Worm (Caenorhabditis elegans) whole organism, late embryonic: Measurements from ENCODE around the gene pkn-1.

ENCODE experiments used
- F13H6.1 ChIP-seq: sonication (generic microtip); optimal IDR thresholded peaks from 2 replicates; lab custom pipeline; 2016; ENCODE audit warnings: missing genetic modification characterization, missing compliant biosample characterization
- K02D7.2 ChIP-seq: sonication (generic microtip); optimal IDR thresholded peaks from 2 replicates; lab custom pipeline; 2017; ENCODE audit warnings: mild to moderate bottlenecking, missing genetic modification characterization, missing compliant biosample characterization
- T23F11.4 ChIP-seq: fragments of 200-800 bp; sonication (Bioruptor generic); optimal IDR thresholded peaks from 2 replicates; lab custom pipeline; 2018; ENCODE audit warnings: mild to moderate bottlenecking, missing genetic modification characterization, missing compliant biosample characterization
- Y22D7AL.16 ChIP-seq: sonication (generic microtip); optimal IDR thresholded peaks from 2 replicates; lab custom pipeline; 2016; ENCODE audit warnings: missing genetic modification characterization, missing compliant biosample characterization
- ahr-1 ChIP-seq: sonication (generic microtip); optimal IDR thresholded peaks from 2 replicates; lab custom pipeline; 2016; ENCODE audit warnings: missing genetic modification characterization, missing compliant biosample characterization
- ama-1 ChIP-seq: fragments of 150-350 bp; optimal IDR thresholded peaks from 2 replicates; lab custom pipeline; 2014
- ceh-14 ChIP-seq: sonication (generic microtip); optimal IDR thresholded peaks from 2 replicates; lab custom pipeline; 2016; ENCODE audit warnings: missing genotype, missing genetic modification characterization, missing compliant biosample characterization
- ceh-19 ChIP-seq: fragments of 200-800 bp; sonication (Bioruptor generic); optimal IDR thresholded peaks from 2 replicates; lab custom pipeline; 2018; ENCODE audit warnings: mild to moderate bottlenecking, missing genetic modification characterization, missing compliant biosample characterization
- ceh-24 ChIP-seq: sonication (generic microtip); optimal IDR thresholded peaks from 2 replicates; lab custom pipeline; 2016; ENCODE audit warnings: mild to moderate bottlenecking, missing genetic modification characterization, missing compliant biosample characterization
- ceh-30 ChIP-seq: fragments of 150-350 bp; optimal IDR thresholded peaks from 2 replicates; lab custom pipeline; 2014; ENCODE audit warnings: missing biosample characterization, missing genetic modification characterization
- ceh-31 ChIP-seq: sonication (generic microtip); optimal IDR thresholded peaks from 2 replicates; lab custom pipeline; 2016; ENCODE audit warnings: missing genetic modification characterization, missing compliant biosample characterization
- ceh-34 ChIP-seq: sonication (generic microtip); optimal IDR thresholded peaks from 2 replicates; lab custom pipeline; 2016; ENCODE audit warnings: mild to moderate bottlenecking, missing genetic modification characterization, missing compliant biosample characterization
- ceh-9 ChIP-seq: sonication (generic microtip); optimal IDR thresholded peaks from 2 replicates; lab custom pipeline; 2016; ENCODE audit warnings: mild to moderate bottlenecking, missing genetic modification characterization, inconsistent platforms, missing compliant biosample characterization
- che-1 ChIP-seq: sonication (generic microtip); optimal IDR thresholded peaks from 2 replicates; lab custom pipeline; 2016; ENCODE audit warnings: mild to moderate bottlenecking, missing genetic modification characterization, missing compliant biosample characterization
- dve-1 ChIP-seq: sonication (generic microtip); optimal IDR thresholded peaks from 2 replicates; lab custom pipeline; 2017; ENCODE audit warnings: antibody characterized with exemption, mild to moderate bottlenecking, missing genetic modification characterization, missing compliant biosample characterization
- elt-2 ChIP-seq: sonication (generic microtip); optimal IDR thresholded peaks from 2 replicates; lab custom pipeline; 2016; ENCODE audit warnings: missing genetic modification reagents, missing genetic modification characterization, missing compliant biosample characterization
- elt-4 ChIP-seq: sonication (generic microtip); optimal IDR thresholded peaks from 2 replicates; lab custom pipeline; 2016; ENCODE audit warnings: missing genetic modification characterization, missing compliant biosample characterization
- ets-4 ChIP-seq: sonication (generic microtip); optimal IDR thresholded peaks from 2 replicates; lab custom pipeline; 2016; ENCODE audit warnings: missing genetic modification characterization, missing compliant biosample characterization
- eyg-1 ChIP-seq: sonication (generic microtip); optimal IDR thresholded peaks from 2 replicates; lab custom pipeline; 2016; ENCODE audit warnings: missing genotype, missing genetic modification characterization, missing compliant biosample characterization
- fax-1 ChIP-seq: sonication (generic microtip); optimal IDR thresholded peaks from 2 replicates; lab custom pipeline; 2016; ENCODE audit warnings: missing genotype, missing genetic modification characterization, missing compliant biosample characterization
- fkh-10 ChIP-seq: fragments of 150-350 bp; optimal IDR thresholded peaks from 2 replicates; lab custom pipeline; 2014; ENCODE audit warnings: missing biosample characterization, missing genetic modification reagents, missing genetic modification characterization
- fkh-6 ChIP-seq: sonication (generic microtip); optimal IDR thresholded peaks from 2 replicates; lab custom pipeline; 2016; ENCODE audit warnings: missing genetic modification characterization, missing compliant biosample characterization
- gmeb-2 ChIP-seq: sonication (generic microtip); optimal IDR thresholded peaks from 2 replicates; lab custom pipeline; 2016; ENCODE audit warnings: missing genetic modification characterization, inconsistent platforms, missing compliant biosample characterization
- hlh-13 ChIP-seq: fragments of 200-800 bp; sonication (Bioruptor generic); optimal IDR thresholded peaks from 2 replicates; lab custom pipeline; 2018; ENCODE audit warnings: mild to moderate bottlenecking, missing genetic modification characterization, missing compliant biosample characterization
- hlh-15 ChIP-seq: sonication (generic microtip); optimal IDR thresholded peaks from 2 replicates; lab custom pipeline; 2016; ENCODE audit warnings: missing genetic modification characterization, missing compliant biosample characterization
- hlh-6 ChIP-seq: sonication (generic microtip); optimal IDR thresholded peaks from 2 replicates; lab custom pipeline; 2016; ENCODE audit warnings: missing genotype, missing genetic modification characterization, missing compliant biosample characterization
- lim-6 ChIP-seq: sonication (generic microtip); optimal IDR thresholded peaks from 2 replicates; lab custom pipeline; 2016; ENCODE audit warnings: missing genetic modification characterization, missing compliant biosample characterization
- lin-11 ChIP-seq: fragments of 200-800 bp; sonication (Bioruptor generic); optimal IDR thresholded peaks from 2 replicates; lab custom pipeline; 2018; ENCODE audit warnings: mild to moderate bottlenecking, missing genetic modification characterization, missing compliant biosample characterization
- madf-2 ChIP-seq: sonication (generic microtip); optimal IDR thresholded peaks from 2 replicates; lab custom pipeline; 2017; ENCODE audit warnings: missing genetic modification characterization, missing compliant biosample characterization
- mec-3 ChIP-seq: sonication (generic microtip); optimal IDR thresholded peaks from 2 replicates; lab custom pipeline; 2016; ENCODE audit warnings: borderline replicate concordance, missing genetic modification characterization, missing compliant biosample characterization
- nfya-1 ChIP-seq: sonication (generic microtip); optimal IDR thresholded peaks from 2 replicates; lab custom pipeline; 2017; ENCODE audit warnings: missing genetic modification characterization, mild to moderate bottlenecking, missing compliant biosample characterization, antibody characterized with exemption, moderate library complexity
- nhr-11 ChIP-seq: fragments of 150-350 bp; optimal IDR thresholded peaks from 2 replicates; lab custom pipeline; 2014; ENCODE audit warnings: missing biosample characterization, missing genetic modification characterization
- npax-4 ChIP-seq: sonication (generic microtip); optimal IDR thresholded peaks from 2 replicates; lab custom pipeline; 2016; ENCODE audit warnings: missing genetic modification characterization, missing compliant biosample characterization
- odd-2 ChIP-seq: sonication (generic microtip); optimal IDR thresholded peaks from 2 replicates; lab custom pipeline; 2017; ENCODE audit warnings: antibody characterized with exemption, mild to moderate bottlenecking, missing genetic modification characterization, missing compliant biosample characterization
- pag-3 ChIP-seq: sonication (generic microtip); optimal IDR thresholded peaks from 2 replicates; lab custom pipeline; 2016; ENCODE audit warnings: missing compliant biosample characterization, missing genetic modification characterization, borderline replicate concordance
- pax-1 ChIP-seq: fragments of 150-350 bp; optimal IDR thresholded peaks from 2 replicates; lab custom pipeline; 2014; ENCODE audit warnings: missing biosample characterization, missing genetic modification characterization
- pha-4 ChIP-seq: fragments of 150-350 bp; optimal IDR thresholded peaks from 2 replicates; lab custom pipeline; 2018; ENCODE audit warnings: missing biosample characterization, missing genetic modification reagents, missing genetic modification characterization
- pqm-1 ChIP-seq: sonication (generic microtip); optimal IDR thresholded peaks from 2 replicates; lab custom pipeline; 2016; ENCODE audit warnings: missing genetic modification characterization, missing compliant biosample characterization
- pros-1 ChIP-seq: fragments of 150-350 bp; optimal IDR thresholded peaks from 2 replicates; lab custom pipeline; 2014; ENCODE audit warnings: missing biosample characterization, missing genetic modification reagents, missing genetic modification characterization
- ref-2 ChIP-seq: sonication (generic microtip); optimal IDR thresholded peaks from 2 replicates; lab custom pipeline; 2016; ENCODE audit warnings: missing genetic modification characterization, missing compliant biosample characterization
- rnt-1 ChIP-seq: sonication (generic microtip); optimal IDR thresholded peaks from 2 replicates; lab custom pipeline; 2016; ENCODE audit warnings: missing genetic modification characterization, missing compliant biosample characterization
- sdc-2 ChIP-seq: sonication (generic microtip); optimal IDR thresholded peaks from 2 replicates; lab custom pipeline; 2016; ENCODE audit warnings: missing genotype, missing genetic modification characterization, missing compliant biosample characterization
- sox-2 ChIP-seq: fragments of 200-800 bp; sonication (Bioruptor generic); IDR thresholded peaks from 2 replicates; pipeline ENCODE4 v1.3.6; 2022; ENCODE audit warnings: missing genetic modification reagents, missing genetic modification characterization, missing compliant biosample characterization
- sox-4 ChIP-seq: sonication (generic microtip); optimal IDR thresholded peaks from 2 replicates; lab custom pipeline; 2017; ENCODE audit warnings: mild to moderate bottlenecking, missing genetic modification characterization, inconsistent platforms, missing compliant biosample characterization
- syd-9 ChIP-seq: sonication (generic microtip); optimal IDR thresholded peaks from 2 replicates; lab custom pipeline; 2016; ENCODE audit warnings: mild to moderate bottlenecking, missing genetic modification characterization, moderate library complexity, missing compliant biosample characterization
- tbx-2 ChIP-seq: sonication (generic microtip); optimal IDR thresholded peaks from 2 replicates; lab custom pipeline; 2016; ENCODE audit warnings: missing genetic modification characterization, missing compliant biosample characterization
- tbx-7 ChIP-seq: sonication (generic microtip); optimal IDR thresholded peaks from 2 replicates; lab custom pipeline; 2016; ENCODE audit warnings: missing genotype, missing genetic modification characterization, missing compliant biosample characterization
- unc-3 ChIP-seq, 2 experiments: fragments of 200-800 bp in 1 of 2; sonication (Bioruptor generic) in 1 of 2; sonication (generic microtip) in 1 of 2; conservative IDR thresholded peaks in 1 of 2; optimal IDR thresholded peaks in 1 of 2; 2 replicates each; pipeline versions ENCODE4 v1.3.6 to Lab custom; 2016 to 2022; ENCODE audit warnings: missing compliant biosample characterization in 2 of 2, missing genetic modification characterization in 2 of 2, missing genetic modification reagents in 1 of 2
- ztf-16 ChIP-seq: sonication (generic microtip); optimal IDR thresholded peaks from 2 replicates; lab custom pipeline; 2017; ENCODE audit warnings: missing genetic modification characterization, missing compliant biosample characterization

Gene pkn-1

ce11 chrX:10394238-10394637 is 2.8 kb upstream of the pkn-1 start (continued):
- no peak for TF ChIP-seq tbx-7 (tag; lab: Kevin White, UChicago)
- no peak for TF ChIP-seq hlh-15
- no peak for TF ChIP-seq ceh-19 (GFP tag; lab: Kevin White, UChicago)
- no peak for TF ChIP-seq fax-1 (tag; lab: Kevin White, UChicago)
- TF ChIP-seq ceh-34 (tag; lab: Kevin White, UChicago), result peak; percentile 36
- TF ChIP-seq nhr-11 (tag; lab: Kevin White, UChicago), result no peak
- no peak for TF ChIP-seq ceh-24 (tag; lab: Kevin White, UChicago)
- no peak for TF ChIP-seq syd-9 (tag; lab: Kevin White, UChicago)
- TF ChIP-seq nfya-1, result no peak
- TF ChIP-seq npax-4 (tag; lab: Kevin White, UChicago), result no peak
- TF ChIP-seq K02D7.2 (tag; lab: Kevin White, UChicago), result no peak
- TF ChIP-seq hlh-6 (tag; lab: Kevin White, UChicago), result no peak

- TF ChIP-seq elt-2, result peak; percentile 61
- TF ChIP-seq odd-2, result no peak
These were observed 1.9 kb upstream of the pkn-1 start for ce11 chrX:10395177-10395576.

ce11 chrX:10395668-10396067 is 1.4 kb upstream of the pkn-1 start:
- TF ChIP-seq ceh-31, result peak; percentile 55
- no peak for TF ChIP-seq sox-4
- TF ChIP-seq pag-3 (tag; lab: Kevin White, UChicago), result no peak
- no peak for TF ChIP-seq lin-11
- TF ChIP-seq fkh-10, result no peak
- no peak for TF ChIP-seq elt-4 (tag; lab: Kevin White, UChicago)
- peak; percentile 12 for TF ChIP-seq ets-4 (tag; lab: Kevin White, UChicago)
- no peak for TF ChIP-seq pax-1 (tag; lab: Kevin White, UChicago)
- TF ChIP-seq fax-1 (tag; lab: Kevin White, UChicago), result no peak
- no peak for TF ChIP-seq ztf-16
- no peak for TF ChIP-seq madf-2 (tag; lab: Kevin White, UChicago)
- no peak for TF ChIP-seq fkh-6 (tag; lab: Kevin White, UChicago)
- TF ChIP-seq ama-1, result no peak
- TF ChIP-seq eyg-1 (tag; lab: Kevin White, UChicago), result no peak
- TF ChIP-seq unc-3 (GFP tag; conservative IDR thresholded peaks at IDR 0.05; lab: Robert Waterston, UW), result no peak
- TF ChIP-seq unc-3 (tag; optimal IDR thresholded peaks at IDR 0.05; lab: Kevin White, UChicago), result no peak
- TF ChIP-seq Y22D7AL.16 (tag; lab: Kevin White, UChicago), result no peak
- TF ChIP-seq tbx-2, result peak; percentile 61
- TF ChIP-seq gmeb-2 (tag; lab: Kevin White, UChicago), result no peak
- TF ChIP-seq elt-2, result no peak
- no peak for TF ChIP-seq hlh-13 (GFP tag; lab: Kevin White, UChicago)
- TF ChIP-seq ceh-34 (tag; lab: Kevin White, UChicago), result no peak
- TF ChIP-seq ref-2 (tag; lab: Kevin White, UChicago), result peak; percentile 11
- TF ChIP-seq hlh-15, result no peak
- no peak for TF ChIP-seq lim-6 (tag; lab: Kevin White, UChicago)
- TF ChIP-seq rnt-1 (tag; lab: Kevin White, UChicago), result peak; percentile 20
- no peak for TF ChIP-seq ceh-30 (tag; lab: Kevin White, UChicago)
- no peak for TF ChIP-seq T23F11.4 (GFP tag; lab: Kevin White, UChicago)
- TF ChIP-seq ceh-24 (tag; lab: Kevin White, UChicago), result no peak
- no peak for TF ChIP-seq syd-9 (tag; lab: Kevin White, UChicago)
- peak; percentile 19 for TF ChIP-seq pros-1
- no peak for TF ChIP-seq sox-2
- TF ChIP-seq pha-4 (tag; lab: Kevin White, UChicago), result no peak
- no peak for TF ChIP-seq pqm-1 (tag; lab: Kevin White, UChicago)
- no peak for TF ChIP-seq ceh-9 (tag; lab: Kevin White, UChicago)
- TF ChIP-seq sdc-2 (tag; lab: Kevin White, UChicago), result peak; percentile 44
- peak; percentile 5 for TF ChIP-seq nfya-1
- no peak for TF ChIP-seq ahr-1 (tag; lab: Kevin White, UChicago)
- peak; percentile 24 for TF ChIP-seq ceh-14 (tag; lab: Kevin White, UChicago)
- TF ChIP-seq tbx-7 (tag; lab: Kevin White, UChicago), result no peak
- peak; percentile 16 for TF ChIP-seq F13H6.1 (tag; lab: Kevin White, UChicago)
- peak; percentile 4 for TF ChIP-seq che-1 (tag; lab: Kevin White, UChicago)
- TF ChIP-seq mec-3 (tag; lab: Kevin White, UChicago), result no peak
- no peak for TF ChIP-seq dve-1
